Worm (Caenorhabditis elegans): ENCODE data around the gene Y43F8B.29.

The Y43F8B.29 gene

ce11 chrV:19518468-19519168, 27.2 kb downstream of the Y43F8B.29 start:
- peak; percentile 4 for TF ChIP-seq pqm-1 (tag; optimal IDR thresholded peaks at IDR 0.05)
- no peak for TF ChIP-seq ZK546.5 (tag; optimal IDR thresholded peaks at IDR 0.05)
- no peak for TF ChIP-seq nhr-23 (tag; optimal IDR thresholded peaks at IDR 0.05)
- TF ChIP-seq mml-1 (tag; optimal IDR thresholded peaks at IDR 0.05), result no peak
- no peak for TF ChIP-seq ztf-11 (tag; optimal IDR thresholded peaks at IDR 0.05)
- no peak for TF ChIP-seq fkh-10 (GFP tag; optimal IDR thresholded peaks at IDR 0.05)
- peak; percentile 29 for TF ChIP-seq elt-2 (tag; optimal IDR thresholded peaks at IDR 0.05)

- TF ChIP-seq skn-1 (tag; optimal IDR thresholded peaks at IDR 0.05), result no peak
- TF ChIP-seq ceh-28 (tag; optimal IDR thresholded peaks at IDR 0.05), result no peak
- peak; percentile 97 for TF ChIP-seq ama-1 (optimal IDR thresholded peaks at IDR 0.05)
- TF ChIP-seq nhr-43 (tag; optimal IDR thresholded peaks at IDR 0.05; ENCODE audit: poor library complexity, severe bottlenecking), result peak; percentile 65
- no peak for TF ChIP-seq elt-1 (tag; optimal IDR thresholded peaks at IDR 0.05)
- TF ChIP-seq ceh-9 (tag; optimal IDR thresholded peaks at IDR 0.05), result no peak
- peak; percentile 66 for TF ChIP-seq ztf-4 (tag; optimal IDR thresholded peaks at IDR 0.05)
- TF ChIP-seq pha-4 (tag; optimal IDR thresholded peaks at IDR 0.05), result no peak
- TF ChIP-seq zag-1 (tag; optimal IDR thresholded peaks at IDR 0.05), result no peak
- TF ChIP-seq elt-2 (tag; optimal IDR thresholded peaks at IDR 0.05), result peak; percentile 11
- TF ChIP-seq tbx-2 (tag; optimal IDR thresholded peaks at IDR 0.05), result peak; percentile 84
- TF ChIP-seq nhr-25 (tag; optimal IDR thresholded peaks at IDR 0.05), result peak; percentile 71
- TF ChIP-seq nhr-23 (tag; optimal IDR thresholded peaks at IDR 0.05), result peak; percentile 23
- TF ChIP-seq lsy-12 (tag; optimal IDR thresholded peaks at IDR 0.05), result peak; percentile 50
These were observed 28.1 kb downstream of the Y43F8B.29 start for ce11 chrV:19519511-19519934.

ce11 chrV:19520130-19520529, 28.7 kb downstream of the Y43F8B.29 start:
- TF ChIP-seq lin-39 (tag; optimal IDR thresholded peaks at IDR 0.05) (no peak), lin-15B (tag; optimal IDR thresholded peaks at IDR 0.05) (no peak), nhr-23 (tag; optimal IDR thresholded peaks at IDR 0.05) (no peak), egl-5 (tag; optimal IDR thresholded peaks at IDR 0.05) (no peak), ztf-4 (tag; optimal IDR thresholded peaks at IDR 0.05) (peak; percentile 73), ztf-11 (tag; optimal IDR thresholded peaks at IDR 0.05) (no peak), fkh-2 (tag; optimal IDR thresholded peaks at IDR 0.05) (no peak), jun-1 (tag; optimal IDR thresholded peaks at IDR 0.05) (no peak), nfya-1 (tag; optimal IDR thresholded peaks at IDR 0.05; ENCODE audit: insufficient read depth) (peak; percentile 73), nhr-25 (tag; optimal IDR thresholded peaks at IDR 0.05) (peak; percentile 94), ama-1 (optimal IDR thresholded peaks at IDR 0.05) (peak; percentile 97), mml-1 (tag; optimal IDR thresholded peaks at IDR 0.05) (no peak), nhr-43 (tag; optimal IDR thresholded peaks at IDR 0.05; ENCODE audit: poor library complexity, severe bottlenecking) (peak; percentile 54), eor-1 (tag; optimal IDR thresholded peaks at IDR 0.05) (no peak)

- peak; percentile 94 for TF ChIP-seq ama-1 (optimal IDR thresholded peaks at IDR 0.05)
- no peak for TF ChIP-seq pqm-1 (tag; optimal IDR thresholded peaks at IDR 0.05)
- no peak for TF ChIP-seq ceh-9 (tag; optimal IDR thresholded peaks at IDR 0.05)
- TF ChIP-seq ztf-4 (tag; optimal IDR thresholded peaks at IDR 0.05), result no peak
- TF ChIP-seq nhr-25 (tag; optimal IDR thresholded peaks at IDR 0.05), result peak; percentile 84
- no peak for TF ChIP-seq unc-62 (GFP tag; optimal IDR thresholded peaks at IDR 0.05)
These were observed 29.4 kb downstream of the Y43F8B.29 start for ce11 chrV:19520597-19521322.

ce11 chrV:19521351-19522278, 30.2 kb downstream of the Y43F8B.29 start:
- no peak for TF ChIP-seq ceh-16 (tag; optimal IDR thresholded peaks at IDR 0.05)
- no peak for TF ChIP-seq pha-4 (tag; optimal IDR thresholded peaks at IDR 0.05)
- no peak for TF ChIP-seq ztf-4 (tag; optimal IDR thresholded peaks at IDR 0.05)
- TF ChIP-seq elt-3 (tag; optimal IDR thresholded peaks at IDR 0.05), result no peak
- TF ChIP-seq nfya-1 (tag; optimal IDR thresholded peaks at IDR 0.05; ENCODE audit: insufficient read depth), result peak; percentile 59
- TF ChIP-seq unc-39 (tag; optimal IDR thresholded peaks at IDR 0.05), result no peak
- no peak for TF ChIP-seq nhr-77 (tag; optimal IDR thresholded peaks at IDR 0.05)
- TF ChIP-seq snpc-4 (tag; optimal IDR thresholded peaks at IDR 0.05), result no peak
- TF ChIP-seq skn-1 (tag; optimal IDR thresholded peaks at IDR 0.05), result no peak
- TF ChIP-seq ama-1 (optimal IDR thresholded peaks at IDR 0.05), result peak; percentile 59
- TF ChIP-seq tbx-2 (tag; optimal IDR thresholded peaks at IDR 0.05), result no peak
- TF ChIP-seq ceh-82 (tag; optimal IDR thresholded peaks at IDR 0.05), result no peak
- no peak for TF ChIP-seq nhr-11 (tag; optimal IDR thresholded peaks at IDR 0.05)
- TF ChIP-seq pqm-1 (tag; optimal IDR thresholded peaks at IDR 0.05), result no peak
- no peak for TF ChIP-seq nhr-67 (tag; optimal IDR thresholded peaks at IDR 0.05)
- TF ChIP-seq nhr-12 (tag; optimal IDR thresholded peaks at IDR 0.05), result no peak
- no peak for TF ChIP-seq nhr-237 (tag; optimal IDR thresholded peaks at IDR 0.05)
- no peak for TF ChIP-seq zag-1 (tag; optimal IDR thresholded peaks at IDR 0.05)
- TF ChIP-seq nhr-76 (tag; optimal IDR thresholded peaks at IDR 0.05), result no peak
- no peak for TF ChIP-seq jun-1 (tag; optimal IDR thresholded peaks at IDR 0.05)
- TF ChIP-seq ceh-28 (tag; optimal IDR thresholded peaks at IDR 0.05), result no peak
- TF ChIP-seq elt-2 (tag; optimal IDR thresholded peaks at IDR 0.05), result peak; percentile 17
- no peak for TF ChIP-seq ztf-11 (tag; optimal IDR thresholded peaks at IDR 0.05)
